Fruit fly (Drosophila melanogaster): Measurements from ENCODE around the gene slp2.
A peak's percentile ranks its signal among the peaks of the same experiment; 100 is the strongest.

Gene slp2

dm6 chr2L:3804641-3805273, 31.9 kb upstream of the slp2 start (continued):
- TF ChIP-seq CG10431 (GFP tag; optimal IDR thresholded peaks at IDR 0.05) (peak; percentile 96), jigr1 (GFP tag; IDR thresholded peaks at IDR 0.05) (peak; percentile 94), Sry-β (GFP tag; optimal IDR thresholded peaks at IDR 0.05) (peak; percentile 77), CG1832 (GFP tag; optimal IDR thresholded peaks at IDR 0.05) (peak; percentile 28), HHEX (GFP tag; optimal IDR thresholded peaks at IDR 0.05) (peak; percentile 99), tll (GFP tag; optimal IDR thresholded peaks at IDR 0.05) (peak in 1 of 2 experiments; percentile 64), Nf-YB (GFP tag; optimal IDR thresholded peaks at IDR 0.05) (peak; percentile 89), trh (GFP tag; optimal IDR thresholded peaks at IDR 0.05) (peak; percentile 90), CG8388 (GFP tag; optimal IDR thresholded peaks at IDR 0.05) (peak; percentile 99), CG7928 (GFP tag; optimal IDR thresholded peaks at IDR 0.05) (peak; percentile 77), CG31365 (tag; optimal IDR thresholded peaks at IDR 0.05) (peak; percentile 94), CG2199 (GFP tag; IDR thresholded peaks at IDR 0.05) (peak; percentile 97), al (GFP tag; IDR thresholded peaks at IDR 0.05) (peak; percentile 89), CG4360 (GFP tag; IDR thresholded peaks at IDR 0.05) (peak; percentile 87), ato (GFP tag; IDR thresholded peaks at IDR 0.05; ENCODE audit: partially characterized antibody) (0 out of 2 replicates have a peak, but pooled peaks have one; percentile 31), ac (GFP tag; optimal IDR thresholded peaks at IDR 0.05) (peak; percentile 87), CG17802 (tag; optimal IDR thresholded peaks at IDR 0.05) (peak; percentile 93), pb (GFP tag; optimal IDR thresholded peaks at IDR 0.05) (peak; percentile 98), klu (GFP tag; IDR thresholded peaks at IDR 0.05) (peak; percentile 91), Tbp (GFP tag; optimal IDR thresholded peaks at IDR 0.05) (no peak), Opbp (GFP tag; IDR thresholded peaks at IDR 0.05; ENCODE audit: partially characterized antibody) (no peak), Ptx1 (GFP tag; IDR thresholded peaks at IDR 0.05) (peak; percentile 98), sc (optimal IDR thresholded peaks at IDR 0.05) (no peak), sc (GFP tag; optimal IDR thresholded peaks at IDR 0.05) (peak; percentile 97), gsb-n (tag; optimal IDR thresholded peaks at IDR 0.05) (peak; percentile 98), nerfin-1 (tag; optimal IDR thresholded peaks at IDR 0.05) (peak; percentile 98), TFAM (GFP tag; optimal IDR thresholded peaks at IDR 0.05) (peak; percentile 92), CG9797 (GFP tag; optimal IDR thresholded peaks at IDR 0.05) (peak; percentile 70), Ets97D (GFP tag; optimal IDR thresholded peaks at IDR 0.05) (peak; percentile 92), CG3407 (GFP tag; optimal IDR thresholded peaks at IDR 0.05) (peak; percentile 96), CG8089 (GFP tag; optimal IDR thresholded peaks at IDR 0.05) (peak; percentile 95), danr (GFP tag; IDR thresholded peaks at IDR 0.05) (peak; percentile 96), Dip2 (GFP tag; IDR thresholded peaks at IDR 0.05) (peak; percentile 66), pros (GFP tag; optimal IDR thresholded peaks at IDR 0.05) (peak; percentile 78), CG6813 (GFP tag; optimal IDR thresholded peaks at IDR 0.05) (peak; percentile 98), BEAF-32 (GFP tag; optimal IDR thresholded peaks at IDR 0.05) (peak; percentile 31), tna (GFP tag; IDR thresholded peaks at IDR 0.05; ENCODE audit: partially characterized antibody) (no peak), CG10959 (GFP tag; IDR thresholded peaks at IDR 0.05) (peak; percentile 96), Fer3 (tag; optimal IDR thresholded peaks at IDR 0.05) (peak; percentile 98), vnd (GFP tag; IDR thresholded peaks at IDR 0.05; ENCODE audit: partially characterized antibody) (no peak), CG12104 (GFP tag; optimal IDR thresholded peaks at IDR 0.05) (peak; percentile 96), CG42726 (GFP tag; IDR thresholded peaks at IDR 0.05; ENCODE audit: partially characterized antibody) (no peak)
